Fruit fly (Drosophila melanogaster): ENCODE data around the gene CG4666.

Gene CG4666

DNA sequence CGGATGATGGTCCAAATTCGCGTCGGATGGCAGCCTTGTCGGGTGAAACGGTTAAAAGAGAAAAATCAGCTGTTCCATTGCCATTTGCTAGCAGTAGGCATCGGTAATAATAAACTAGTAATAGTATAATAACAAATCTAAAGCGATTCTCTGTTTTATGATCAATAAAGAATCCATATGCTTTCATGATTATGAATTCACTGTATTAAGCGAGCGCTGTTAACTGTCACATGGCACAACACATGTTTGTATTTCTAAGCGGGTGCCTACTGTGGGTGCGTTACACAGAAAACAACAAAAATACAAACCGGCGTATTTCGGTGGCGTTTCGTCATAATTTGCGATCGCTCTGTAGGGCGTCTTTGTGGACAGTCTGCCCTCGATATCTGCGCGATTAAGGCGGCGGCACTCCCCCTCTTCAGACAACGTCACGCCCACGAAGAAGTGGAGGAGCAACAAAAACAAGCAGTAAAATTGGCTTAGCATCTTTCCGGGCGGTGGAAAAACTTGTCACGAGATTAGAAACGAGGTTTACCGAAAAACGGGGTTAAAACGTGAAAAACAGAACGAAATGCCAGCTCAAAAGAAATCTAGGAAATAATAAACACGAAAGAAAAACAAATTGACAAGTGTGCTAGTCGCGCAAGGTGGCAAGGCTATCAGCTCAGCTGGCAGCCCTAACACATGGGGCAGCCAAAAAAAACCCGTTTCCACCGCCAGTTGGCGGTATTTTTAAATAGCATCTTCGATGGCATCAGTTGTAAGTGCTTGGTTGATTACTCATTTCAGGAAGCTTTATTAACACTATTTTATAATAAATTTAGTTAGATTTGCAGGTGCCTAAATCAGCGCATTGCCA, 13.5 kb upstream of the CG4666 start, which contains the start of the genes Nep1 and Mipp2 (continued):
- TF ChIP-seq slbo (GFP tag; IDR thresholded peaks at IDR 0.05) = peak; percentile 76
- TF ChIP-seq bsh (GFP tag; optimal IDR thresholded peaks at IDR 0.05) = peak; percentile 24 to 36
- peak; percentile 89 for TF ChIP-seq row (GFP tag; IDR thresholded peaks at IDR 0.05)
- TF ChIP-seq az2 (GFP tag; optimal IDR thresholded peaks at IDR 0.05) = no peak
- no peak for TF ChIP-seq crol (GFP tag; IDR thresholded peaks at IDR 0.05)
- TF ChIP-seq bab2 (GFP tag; optimal IDR thresholded peaks at IDR 0.05) = peak; percentile 53
- TF ChIP-seq Nf-YC (tag; optimal IDR thresholded peaks at IDR 0.05) = peak; percentile 11
- TF ChIP-seq CG9215 (GFP tag; IDR thresholded peaks at IDR 0.05) = peak; percentile 29; the same call in 1 of the 2 replicates
- peak; percentile 54 for TF ChIP-seq CG32532 (GFP tag; IDR thresholded peaks at IDR 0.05)
- TF ChIP-seq Mrtf (GFP tag; IDR thresholded peaks at IDR 0.05) = 0 out of 3 replicates have a peak, but pooled peaks have one; percentile 19
- TF ChIP-seq CG10366 (GFP tag; IDR thresholded peaks at IDR 0.05) = peak; percentile 48
- peak; percentile 22; the same call in 1 of the 2 replicates for TF ChIP-seq CG11247 (GFP tag; IDR thresholded peaks at IDR 0.05)
- TF ChIP-seq CG13775 (GFP tag; optimal IDR thresholded peaks at IDR 0.05) = peak; percentile 33
- no peak; the same call in 1 of the 3 replicates for TF ChIP-seq Dbx (GFP tag; IDR thresholded peaks at IDR 0.05)
- no peak for TF ChIP-seq CG16779 (GFP tag; IDR thresholded peaks at IDR 0.05)
- no peak for TF ChIP-seq sqz (GFP tag; optimal IDR thresholded peaks at IDR 0.05)
- no peak for TF ChIP-seq CG15073 (GFP tag; optimal IDR thresholded peaks at IDR 0.05)
- TF ChIP-seq lilli (GFP tag; optimal IDR thresholded peaks at IDR 0.05) = peak; percentile 42
- TF ChIP-seq cas (GFP tag; IDR thresholded peaks at IDR 0.05) = no peak
- TF ChIP-seq CG12219 (GFP tag; optimal IDR thresholded peaks at IDR 0.05) = no peak
- no peak for TF ChIP-seq Six4 (GFP tag; optimal IDR thresholded peaks at IDR 0.05)
- TF ChIP-seq Rfx (GFP tag; IDR thresholded peaks at IDR 0.05) = peak; percentile 74
- peak; percentile 34 for TF ChIP-seq CG10543 (GFP tag; optimal IDR thresholded peaks at IDR 0.05)
- TF ChIP-seq CG12155 (GFP tag; optimal IDR thresholded peaks at IDR 0.05) = peak; percentile 0
- TF ChIP-seq Lim3 (GFP tag; IDR thresholded peaks at IDR 0.05) = no peak
- TF ChIP-seq da (GFP tag; optimal IDR thresholded peaks at IDR 0.05) = no peak
- no peak for TF ChIP-seq CG13287 (GFP tag; IDR thresholded peaks at IDR 0.05; ENCODE audit: partially characterized antibody)
- no peak for TF ChIP-seq D19B (GFP tag; optimal IDR thresholded peaks at IDR 0.05)
- peak; percentile 53; the same call in 1 of the 3 replicates for TF ChIP-seq zfh1 (GFP tag; IDR thresholded peaks at IDR 0.05)
- peak; percentile 44; the same call in 1 of the 2 replicates for TF ChIP-seq CG14014 (GFP tag; IDR thresholded peaks at IDR 0.05)
- peak; percentile 15 for TF ChIP-seq CG8924 (tag; optimal IDR thresholded peaks at IDR 0.05)
- peak; percentile 8 for TF ChIP-seq CG34376 (GFP tag; optimal IDR thresholded peaks at IDR 0.05)
- TF ChIP-seq chif (GFP tag; optimal IDR thresholded peaks at IDR 0.05) = peak in 1 of 2 experiments; percentile 23
- 0 out of 2 replicates have a peak, but pooled peaks have one; percentile 5 for TF ChIP-seq CG4360 (GFP tag; IDR thresholded peaks at IDR 0.05)
- peak; percentile 23; the same call in 1 of the 3 replicates for TF ChIP-seq B-H1 (GFP tag; IDR thresholded peaks at IDR 0.05)
- no peak for TF ChIP-seq Oaz (GFP tag; IDR thresholded peaks at IDR 0.05)
- peak; percentile 8 for TF ChIP-seq sug (tag; optimal IDR thresholded peaks at IDR 0.05)
- peak in 1 of 2 experiments; percentile 7 for TF ChIP-seq Pdp1 (GFP tag; optimal IDR thresholded peaks at IDR 0.05)
- peak; percentile 71 for TF ChIP-seq Dp (GFP tag; optimal IDR thresholded peaks at IDR 0.05)
- no peak for TF ChIP-seq Hr39 (optimal IDR thresholded peaks at IDR 0.05)
- TF ChIP-seq CG3847 (GFP tag; IDR thresholded peaks at IDR 0.05) = peak; percentile 28; the same call in 1 of the 2 replicates
- peak; percentile 3 for TF ChIP-seq schlank (tag; optimal IDR thresholded peaks at IDR 0.05)
- TF ChIP-seq fd64A (GFP tag; optimal IDR thresholded peaks at IDR 0.05) = no peak
- no peak for TF ChIP-seq CG14965 (GFP tag; optimal IDR thresholded peaks at IDR 0.05; ENCODE audit: borderline replicate concordance)
- TF ChIP-seq YL-1 (GFP tag; optimal IDR thresholded peaks at IDR 0.05) = peak; percentile 34
- TF ChIP-seq CG9727 (GFP tag; optimal IDR thresholded peaks at IDR 0.05) = no peak
- TF ChIP-seq CG43689 (GFP tag; IDR thresholded peaks at IDR 0.05) = no peak
- TF ChIP-seq Ets97D (GFP tag; optimal IDR thresholded peaks at IDR 0.05) = peak; percentile 3
- TF ChIP-seq CG9437 (GFP tag; optimal IDR thresholded peaks at IDR 0.05) = no peak
- no peak for TF ChIP-seq vfl (GFP tag; optimal IDR thresholded peaks at IDR 0.05)
